Fruit fly (Drosophila melanogaster): ENCODE results near the gene Unc-115a.
A peak's percentile ranks its signal among the peaks of the same experiment; 100 is the strongest.

The Unc-115a gene

DNA sequence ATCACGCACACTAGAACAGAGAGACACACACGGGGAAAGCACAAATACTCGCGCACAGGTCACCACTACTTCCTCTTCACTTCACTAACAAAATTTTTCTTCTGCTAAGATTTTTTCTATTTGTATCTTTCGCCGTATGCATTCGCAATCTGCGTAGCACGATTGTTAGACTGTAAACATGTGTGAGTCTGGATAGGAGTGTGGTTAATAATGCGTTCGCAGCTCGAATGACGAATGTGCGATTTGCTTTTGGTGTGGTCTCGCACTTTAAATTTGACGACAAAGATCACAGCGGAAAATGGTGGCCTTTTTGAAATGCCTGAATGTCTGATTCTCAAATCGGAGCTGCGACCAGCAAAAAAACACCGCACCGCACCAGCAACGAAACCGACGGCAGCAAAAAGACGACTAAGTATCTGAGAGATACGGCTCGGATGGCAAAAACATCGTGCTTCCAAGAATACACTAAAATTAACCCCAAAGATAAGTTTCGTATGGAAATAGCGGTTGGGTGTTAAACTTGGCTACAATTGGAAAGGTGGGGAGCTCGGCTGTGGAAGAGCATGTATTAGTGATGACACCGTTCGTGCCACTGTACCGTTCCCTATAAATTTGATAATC is at the start of gene Unc-115a:
Gene Unc-115a, minus strand, starts transcription at position 410 of the 621 bp plus-strand sequence.
- TF ChIP-seq CG11617 (GFP tag; optimal IDR thresholded peaks at IDR 0.05) (peak; percentile 68), tj (GFP tag; optimal IDR thresholded peaks at IDR 0.05) (peak; percentile 50), kay (GFP tag; ENCODE audit: borderline replicate concordance) (no peak), ovo (GFP tag; optimal IDR thresholded peaks at IDR 0.05) (peak; percentile 49), CG7045 (GFP tag; optimal IDR thresholded peaks at IDR 0.05) (no peak), Crg-1 (GFP tag; optimal IDR thresholded peaks at IDR 0.05) (peak; percentile 46), CG1620 (GFP tag; optimal IDR thresholded peaks at IDR 0.05) (peak; percentile 64), CG12768 (GFP tag; optimal IDR thresholded peaks at IDR 0.05) (peak; percentile 33), cic (GFP tag; optimal IDR thresholded peaks at IDR 0.05) (peak; percentile 37), CG5204 (GFP tag; optimal IDR thresholded peaks at IDR 0.05) (no peak), CG14711 (tag; optimal IDR thresholded peaks at IDR 0.05) (no peak), CG7101 (tag; optimal IDR thresholded peaks at IDR 0.05) (peak; percentile 18), Hr96 (GFP tag; optimal IDR thresholded peaks at IDR 0.05) (no peak), Mnt (GFP tag; optimal IDR thresholded peaks at IDR 0.05) (peak; percentile 87), cnc (optimal IDR thresholded peaks at IDR 0.05) (no peak), Clk (GFP tag; optimal IDR thresholded peaks at IDR 0.05) (no peak), toe (GFP tag; optimal IDR thresholded peaks at IDR 0.05) (no peak), pad (GFP tag; optimal IDR thresholded peaks at IDR 0.05) (no peak), CG33017 (tag; optimal IDR thresholded peaks at IDR 0.05) (peak; percentile 31), bab1 (GFP tag; optimal IDR thresholded peaks at IDR 0.05) (peak; percentile 59)

DNA sequence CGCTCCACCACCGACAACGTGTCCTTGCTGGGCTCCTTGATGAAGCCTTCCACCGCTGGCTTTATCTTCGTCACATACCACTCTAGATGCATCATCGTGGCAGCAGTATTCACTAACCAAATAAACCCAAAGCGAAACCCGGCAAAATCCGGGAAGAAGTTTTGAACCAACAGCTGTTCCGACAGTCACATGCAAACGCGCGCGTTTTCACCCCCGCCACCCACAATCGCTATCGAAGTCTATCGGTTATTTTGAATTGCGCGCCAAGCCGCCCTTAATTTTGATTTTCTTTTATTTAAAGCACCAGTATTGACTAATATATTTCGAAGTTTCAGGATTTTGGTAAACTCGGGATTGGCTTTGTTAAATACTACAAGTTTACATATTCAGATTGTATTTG is 49.3 kb upstream of the Unc-115a start, which contains the start of gene Tti1:
Gene Tti1, minus strand, starts transcription at position 200 of the 400 bp plus-strand sequence.
- TF ChIP-seq Mnt (GFP tag; optimal IDR thresholded peaks at IDR 0.05) (no peak), CG1620 (GFP tag; optimal IDR thresholded peaks at IDR 0.05) (no peak), CG7045 (GFP tag; optimal IDR thresholded peaks at IDR 0.05) (no peak), toe (GFP tag; optimal IDR thresholded peaks at IDR 0.05) (no peak), CG12768 (GFP tag; optimal IDR thresholded peaks at IDR 0.05) (no peak), cnc (optimal IDR thresholded peaks at IDR 0.05) (no peak), bab1 (GFP tag; optimal IDR thresholded peaks at IDR 0.05) (no peak), CG5204 (GFP tag; optimal IDR thresholded peaks at IDR 0.05) (no peak), ovo (GFP tag; optimal IDR thresholded peaks at IDR 0.05) (no peak), Clk (GFP tag; optimal IDR thresholded peaks at IDR 0.05) (no peak), pad (GFP tag; optimal IDR thresholded peaks at IDR 0.05) (no peak), Hr96 (GFP tag; optimal IDR thresholded peaks at IDR 0.05) (no peak)

DNA sequence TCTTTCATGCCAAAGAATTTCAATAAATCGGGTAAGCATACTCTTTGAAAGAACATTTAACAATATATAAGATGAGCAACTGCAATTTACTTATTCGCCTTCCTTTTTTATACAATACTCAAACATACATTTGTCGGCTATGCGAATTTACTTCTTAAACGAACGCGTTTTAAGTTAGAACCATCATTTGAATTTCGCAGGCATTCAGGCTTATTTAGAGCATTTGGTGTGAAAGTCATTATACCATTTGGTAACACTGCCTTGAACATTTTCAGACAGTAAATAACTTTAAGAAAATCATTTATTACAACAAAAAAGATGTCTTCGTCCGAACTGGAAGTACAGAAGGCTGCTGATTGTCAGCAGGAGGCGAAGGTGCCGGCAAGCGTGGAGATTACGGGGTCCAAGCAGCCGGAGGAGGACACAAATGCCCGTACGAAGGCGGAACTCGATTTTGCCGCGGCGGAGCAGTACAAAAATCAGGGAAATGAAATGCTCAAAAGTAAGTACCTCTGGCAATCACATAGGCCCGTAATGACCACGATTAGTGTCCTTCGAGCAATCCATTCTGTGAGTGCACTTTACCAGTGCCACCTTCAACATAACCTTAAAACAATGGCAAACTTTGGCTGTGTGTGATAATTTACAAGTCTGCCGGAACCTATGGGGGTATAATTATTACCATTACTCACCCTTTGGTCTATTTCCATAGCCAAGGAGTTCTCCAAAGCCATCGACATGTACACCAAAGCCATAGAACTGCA is 42.9 kb upstream of the Unc-115a start:
- TF ChIP-seq CG33017 (tag; optimal IDR thresholded peaks at IDR 0.05) (no peak), cnc (optimal IDR thresholded peaks at IDR 0.05) (no peak), CG14711 (tag; optimal IDR thresholded peaks at IDR 0.05) (no peak), CG7101 (tag; optimal IDR thresholded peaks at IDR 0.05) (no peak), Clk (GFP tag; optimal IDR thresholded peaks at IDR 0.05) (no peak), kay (GFP tag; ENCODE audit: borderline replicate concordance) (no peak), tj (GFP tag; optimal IDR thresholded peaks at IDR 0.05) (no peak), Mnt (GFP tag; optimal IDR thresholded peaks at IDR 0.05) (no peak), CG7045 (GFP tag; optimal IDR thresholded peaks at IDR 0.05) (no peak), CG12768 (GFP tag; optimal IDR thresholded peaks at IDR 0.05) (no peak), bab1 (GFP tag; optimal IDR thresholded peaks at IDR 0.05) (no peak), toe (GFP tag; optimal IDR thresholded peaks at IDR 0.05) (no peak), ovo (GFP tag; optimal IDR thresholded peaks at IDR 0.05) (no peak), cic (GFP tag; optimal IDR thresholded peaks at IDR 0.05) (no peak), Crg-1 (GFP tag; optimal IDR thresholded peaks at IDR 0.05) (no peak), CG11617 (GFP tag; optimal IDR thresholded peaks at IDR 0.05) (no peak), CG1620 (GFP tag; optimal IDR thresholded peaks at IDR 0.05) (no peak), CG5204 (GFP tag; optimal IDR thresholded peaks at IDR 0.05) (no peak)

DNA sequence ATGACTTTTGCATAAGTTTGCCTTT is 42.5 kb upstream of the Unc-115a start, which contains the start of gene PpD3:
Gene PpD3, plus strand, starts transcription at position 1 of the 25 bp plus-strand sequence.
- no peak for TF ChIP-seq kay (GFP tag; ENCODE audit: borderline replicate concordance)
- no peak for TF ChIP-seq tj (GFP tag; optimal IDR thresholded peaks at IDR 0.05)
- TF ChIP-seq CG5204 (GFP tag; optimal IDR thresholded peaks at IDR 0.05): no peak
- no peak for TF ChIP-seq pad (GFP tag; optimal IDR thresholded peaks at IDR 0.05)
- no peak for TF ChIP-seq CG11617 (GFP tag; optimal IDR thresholded peaks at IDR 0.05)
- no peak for TF ChIP-seq Hr96 (GFP tag; optimal IDR thresholded peaks at IDR 0.05)
- no peak for TF ChIP-seq CG7101 (tag; optimal IDR thresholded peaks at IDR 0.05)
- TF ChIP-seq CG14711 (tag; optimal IDR thresholded peaks at IDR 0.05): no peak
- no peak for TF ChIP-seq Mnt (GFP tag; optimal IDR thresholded peaks at IDR 0.05)
- TF ChIP-seq CG7045 (GFP tag; optimal IDR thresholded peaks at IDR 0.05): no peak
- no peak for TF ChIP-seq CG1620 (GFP tag; optimal IDR thresholded peaks at IDR 0.05)
- TF ChIP-seq ovo (GFP tag; optimal IDR thresholded peaks at IDR 0.05): no peak
- no peak for TF ChIP-seq Clk (GFP tag; optimal IDR thresholded peaks at IDR 0.05)
- no peak for TF ChIP-seq cic (GFP tag; optimal IDR thresholded peaks at IDR 0.05)

DNA sequence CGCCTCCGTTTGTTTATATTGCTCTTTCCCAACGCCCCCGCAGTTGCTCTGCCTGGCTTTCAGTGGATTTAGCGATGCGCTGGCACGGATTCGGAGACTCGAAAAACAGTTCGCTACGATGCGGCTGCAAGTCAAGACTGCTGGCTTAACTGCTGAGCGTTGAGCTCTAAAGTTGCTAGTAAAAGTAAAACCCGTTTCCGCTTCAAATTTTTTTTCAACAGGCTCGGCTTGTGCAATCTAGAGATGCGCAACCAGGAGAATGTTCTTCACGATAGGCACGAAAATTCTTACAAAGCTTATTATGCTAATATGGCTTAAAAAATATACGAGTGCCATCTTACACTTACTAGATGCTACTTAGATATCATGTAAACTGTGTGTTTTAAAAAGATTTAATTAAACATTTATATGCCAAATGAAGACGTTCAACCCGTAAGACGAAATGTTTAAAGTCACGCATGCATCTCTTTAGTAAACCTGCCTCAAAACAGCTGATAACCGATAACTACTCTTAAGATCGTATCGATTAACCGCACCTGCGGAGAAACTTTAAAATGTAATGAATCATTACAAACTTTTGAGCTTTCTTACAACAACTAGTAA is 42.2 kb upstream of the Unc-115a start, which contains the start of gene CG12948:
Gene CG12948, minus strand, starts transcription at position 473 of the 603 bp plus-strand sequence.
- TF ChIP-seq toe (GFP tag; optimal IDR thresholded peaks at IDR 0.05) (no peak), CG1620 (GFP tag; optimal IDR thresholded peaks at IDR 0.05) (peak; percentile 65), Hr96 (GFP tag; optimal IDR thresholded peaks at IDR 0.05) (no peak), Mnt (GFP tag; optimal IDR thresholded peaks at IDR 0.05) (peak; percentile 61), CG7101 (tag; optimal IDR thresholded peaks at IDR 0.05) (peak; percentile 77), cic (GFP tag; optimal IDR thresholded peaks at IDR 0.05) (peak; percentile 9), kay (GFP tag; ENCODE audit: borderline replicate concordance) (no peak), CG33017 (tag; optimal IDR thresholded peaks at IDR 0.05) (peak; percentile 64), cnc (optimal IDR thresholded peaks at IDR 0.05) (no peak), bab1 (GFP tag; optimal IDR thresholded peaks at IDR 0.05) (peak; percentile 68), CG11617 (GFP tag; optimal IDR thresholded peaks at IDR 0.05) (peak; percentile 61), Crg-1 (GFP tag; optimal IDR thresholded peaks at IDR 0.05) (peak; percentile 43), Clk (GFP tag; optimal IDR thresholded peaks at IDR 0.05) (no peak), pad (GFP tag; optimal IDR thresholded peaks at IDR 0.05) (peak; percentile 40), CG7045 (GFP tag; optimal IDR thresholded peaks at IDR 0.05) (peak; percentile 27), tj (GFP tag; optimal IDR thresholded peaks at IDR 0.05) (peak; percentile 43), ovo (GFP tag; optimal IDR thresholded peaks at IDR 0.05) (no peak), CG5204 (GFP tag; optimal IDR thresholded peaks at IDR 0.05) (no peak), CG14711 (tag; optimal IDR thresholded peaks at IDR 0.05) (peak; percentile 63), CG12768 (GFP tag; optimal IDR thresholded peaks at IDR 0.05) (peak; percentile 36)

Measured in whole organism, adult.